Fruit fly (Drosophila melanogaster) whole organism, adult: ENCODE results near the gene CG17261.

Experiments
- CG5204 ChIP-seq: fragments of 200-800 bp; sonication (Bioruptor generic); optimal IDR thresholded peaks from 2 replicates; lab custom pipeline; 2016; ENCODE audit warnings: missing biosample characterization, missing genetic modification characterization
- cic ChIP-seq: fragments of 200-800 bp; sonication (Bioruptor generic); optimal IDR thresholded peaks from 2 replicates; lab custom pipeline; 2017; ENCODE audit warnings: missing biosample characterization, mild to moderate bottlenecking, missing genetic modification characterization, moderate library complexity
- kay ChIP-seq: fragments of 200-800 bp; sonication (Bioruptor generic); peaks from one replicate; lab custom pipeline; 2016; ENCODE audit warnings: missing biosample characterization, missing genetic modification characterization, borderline replicate concordance

- TF ChIP-seq CG5204 (GFP tag; lab: Kevin White, UChicago) (no peak), cic (GFP tag; lab: Kevin White, UChicago) (no peak), kay (GFP tag; lab: Kevin White, UChicago) (no peak)
These were observed 19.4 kb upstream of the CG17261 start, which contains the start of the genes alpha4GT1 and Prp40 for dm6 chr2L:3022986-3023385.
